Worm (Caenorhabditis elegans): ENCODE data around the gene C35A5.8.

Gene C35A5.8

ce11 chrV:10561632-10562031, 35.9 kb upstream of the C35A5.8 start:
- no peak for TF ChIP-seq ztf-4 (tag; optimal IDR thresholded peaks at IDR 0.05)
- no peak for TF ChIP-seq lin-14 (GFP tag; optimal IDR thresholded peaks at IDR 0.05)
- TF ChIP-seq elt-2 (tag; optimal IDR thresholded peaks at IDR 0.05): no peak
- no peak for TF ChIP-seq irx-1 (tag; optimal IDR thresholded peaks at IDR 0.05)
- no peak for TF ChIP-seq ces-1 (GFP tag; optimal IDR thresholded peaks at IDR 0.05)
- no peak for TF ChIP-seq unc-62 (GFP tag; optimal IDR thresholded peaks at IDR 0.05)
- no peak for TF ChIP-seq nhr-71 (tag; optimal IDR thresholded peaks at IDR 0.05)
- no peak for TF ChIP-seq unc-86 (tag; optimal IDR thresholded peaks at IDR 0.05)
- no peak for TF ChIP-seq nhr-28 (tag; optimal IDR thresholded peaks at IDR 0.05)
- no peak for TF ChIP-seq efl-3 (GFP tag; optimal IDR thresholded peaks at IDR 0.05)
- no peak for TF ChIP-seq lir-3 (tag; optimal IDR thresholded peaks at IDR 0.05; ENCODE audit: poor library complexity)
- no peak for TF ChIP-seq zip-4 (GFP tag; optimal IDR thresholded peaks at IDR 0.05)
- TF ChIP-seq ceh-8 (GFP tag; optimal IDR thresholded peaks at IDR 0.05): no peak

ce11 chrV:10560621-10561020, 34.9 kb upstream of the C35A5.8 start, which contains the start of gene col-152:
TSS of gene col-152 (plus strand) at chrV:10560921.
- TF ChIP-seq ceh-88 (GFP tag; IDR thresholded peaks at IDR 0.05) (no peak), fkh-4 (tag; optimal IDR thresholded peaks at IDR 0.05; ENCODE audit: borderline replicate concordance) (no peak), nhr-19 (GFP tag; conservative IDR thresholded peaks at IDR 0.05) (no peak)

- no peak for TF ChIP-seq ces-1 (GFP tag; optimal IDR thresholded peaks at IDR 0.05)
- no peak for TF ChIP-seq nhr-20 (tag; optimal IDR thresholded peaks at IDR 0.05)
- no peak for TF ChIP-seq ceh-63 (GFP tag; optimal IDR thresholded peaks at IDR 0.05)
- TF ChIP-seq ceh-8 (GFP tag; optimal IDR thresholded peaks at IDR 0.05): no peak
- TF ChIP-seq Y116A8C.19 (tag; optimal IDR thresholded peaks at IDR 0.05; ENCODE audit: borderline replicate concordance): no peak
- no peak for TF ChIP-seq F16B12.6 (tag; optimal IDR thresholded peaks at IDR 0.05)
- TF ChIP-seq lin-15B (tag; optimal IDR thresholded peaks at IDR 0.05): no peak
- peak; percentile 10 for TF ChIP-seq lin-14 (GFP tag; optimal IDR thresholded peaks at IDR 0.05)
- TF ChIP-seq blmp-1 (tag; optimal IDR thresholded peaks at IDR 0.05): peak; percentile 64
- no peak for TF ChIP-seq egl-13 (tag; optimal IDR thresholded peaks at IDR 0.05)
- no peak for TF ChIP-seq nhr-77 (tag; optimal IDR thresholded peaks at IDR 0.05)
Measured at ce11 chrV:10557676-10558075, 32.0 kb upstream of the C35A5.8 start, which contains the start of gene best-14. TSS of gene best-14 (plus strand) at chrV:10557976.

- peak in 1 of 3 experiments; percentile 14 for TF ChIP-seq dpl-1 (GFP tag; optimal IDR thresholded peaks at IDR 0.05)
- no peak for TF ChIP-seq sup-37 (GFP tag; optimal IDR thresholded peaks at IDR 0.05)
- TF ChIP-seq pag-3 (tag; optimal IDR thresholded peaks at IDR 0.05; ENCODE audit: borderline replicate concordance, insufficient read depth): no peak
- TF ChIP-seq fkh-4 (tag; optimal IDR thresholded peaks at IDR 0.05; ENCODE audit: borderline replicate concordance): no peak
- no peak for TF ChIP-seq efl-1 (optimal IDR thresholded peaks at IDR 0.05)
- peak in 1 of 2 experiments; percentile 67 for TF ChIP-seq efl-1 (GFP tag; optimal IDR thresholded peaks at IDR 0.05 in 1 of 2)
- no peak for TF ChIP-seq snu-23 (GFP tag; optimal IDR thresholded peaks at IDR 0.05)
- TF ChIP-seq unc-62 (GFP tag; optimal IDR thresholded peaks at IDR 0.05): no peak
- TF ChIP-seq C34B4.2 (tag; optimal IDR thresholded peaks at IDR 0.05): no peak
- TF ChIP-seq grh-1 (GFP tag; IDR thresholded peaks at IDR 0.05): 0 out of 2 replicates have a peak, but pooled peaks have one; percentile 19
- peak; percentile 9 for TF ChIP-seq C16A3.4 (tag; optimal IDR thresholded peaks at IDR 0.05)
- TF ChIP-seq F16B12.6 (tag; optimal IDR thresholded peaks at IDR 0.05): no peak
- TF ChIP-seq blmp-1 (tag; optimal IDR thresholded peaks at IDR 0.05): peak; percentile 90
- TF ChIP-seq unc-130 (tag; optimal IDR thresholded peaks at IDR 0.05): peak; percentile 57
- TF ChIP-seq isw-1 (GFP tag; IDR thresholded peaks at IDR 0.05): no peak
- peak; percentile 48 for TF ChIP-seq nhr-20 (tag; optimal IDR thresholded peaks at IDR 0.05)
- TF ChIP-seq dsc-1 (tag; optimal IDR thresholded peaks at IDR 0.05): no peak
- no peak for TF ChIP-seq elt-2 (tag; optimal IDR thresholded peaks at IDR 0.05)
- TF ChIP-seq vab-15 (tag; optimal IDR thresholded peaks at IDR 0.05): peak; percentile 71
- TF ChIP-seq lin-39 (tag; optimal IDR thresholded peaks at IDR 0.05): no peak
- TF ChIP-seq nhr-71 (tag; optimal IDR thresholded peaks at IDR 0.05): peak; percentile 41
- TF ChIP-seq nhr-77 (tag; optimal IDR thresholded peaks at IDR 0.05): no peak
- no peak for TF ChIP-seq jun-1 (tag; optimal IDR thresholded peaks at IDR 0.05)
- TF ChIP-seq ztf-4 (tag; optimal IDR thresholded peaks at IDR 0.05): no peak
- peak; percentile 87 for TF ChIP-seq nhr-85 (tag)
- peak in 5 of 6 experiments; percentile 45 to 80 (median 69) for TF ChIP-seq elt-3 (tag; optimal IDR thresholded peaks at IDR 0.05)
- TF ChIP-seq nhr-19 (GFP tag; conservative IDR thresholded peaks at IDR 0.05): peak; percentile 7; the same call in 1 of the 2 replicates
Measured at ce11 chrV:10557094-10557493, 31.4 kb upstream of the C35A5.8 start.

All from whole organism, L1 larva.